Worm (Caenorhabditis elegans): ENCODE data around the gene Y46D2A.2.

DNA sequence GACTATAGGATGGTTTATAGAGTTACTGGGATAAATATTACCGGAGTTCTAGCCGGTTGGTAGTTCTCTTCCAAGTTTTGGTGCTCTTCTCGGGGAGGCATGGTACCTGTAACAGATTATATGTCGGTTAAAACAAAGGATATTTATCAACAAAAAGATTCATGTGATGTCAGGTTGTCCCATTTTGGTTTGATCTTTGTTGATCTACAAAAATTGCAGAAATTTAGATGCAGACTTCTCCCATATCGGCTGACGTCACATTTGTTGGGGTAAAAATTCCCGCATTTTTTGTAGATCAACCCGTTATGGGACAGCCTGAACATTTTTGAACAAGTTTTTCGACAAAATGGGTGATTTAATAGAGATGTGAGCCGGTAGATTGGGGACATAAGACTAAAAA is 45.0 kb upstream of the Y46D2A.2 start, which contains the start of gene Y49F6C.7:
- TF ChIP-seq tbx-2 (tag; optimal IDR thresholded peaks at IDR 0.05) = no peak
- no peak for TF ChIP-seq efl-3 (GFP tag; optimal IDR thresholded peaks at IDR 0.05)
- TF ChIP-seq alr-1 (tag; optimal IDR thresholded peaks at IDR 0.05; ENCODE audit: borderline replicate concordance) = no peak
- TF ChIP-seq jun-1 (tag; optimal IDR thresholded peaks at IDR 0.05) = no peak
- no peak for TF ChIP-seq vab-15 (tag; optimal IDR thresholded peaks at IDR 0.05)
- TF ChIP-seq ces-1 (GFP tag; optimal IDR thresholded peaks at IDR 0.05) = no peak
- no peak for TF ChIP-seq ceh-82 (tag; optimal IDR thresholded peaks at IDR 0.05)
- TF ChIP-seq snpc-4 (tag; optimal IDR thresholded peaks at IDR 0.05) = no peak
- TF ChIP-seq egl-27 (tag; optimal IDR thresholded peaks at IDR 0.05) = no peak
- TF ChIP-seq unc-62 (GFP tag; optimal IDR thresholded peaks at IDR 0.05) = no peak
- no peak for TF ChIP-seq unc-130 (tag; optimal IDR thresholded peaks at IDR 0.05)
- TF ChIP-seq lsy-2 (tag; optimal IDR thresholded peaks at IDR 0.05) = no peak
- no peak for TF ChIP-seq dpl-1 (GFP tag; optimal IDR thresholded peaks at IDR 0.05)
- TF ChIP-seq nhr-85 (tag) = no peak
